Fruit fly (Drosophila melanogaster): ENCODE measurements around the gene CG44836.

- TF ChIP-seq CG12768 (GFP tag; optimal IDR thresholded peaks at IDR 0.05) (no peak), Hr96 (GFP tag; optimal IDR thresholded peaks at IDR 0.05) (no peak), cnc (optimal IDR thresholded peaks at IDR 0.05) (no peak), cic (GFP tag; optimal IDR thresholded peaks at IDR 0.05) (no peak), Clk (GFP tag; optimal IDR thresholded peaks at IDR 0.05) (no peak), tj (GFP tag; optimal IDR thresholded peaks at IDR 0.05) (no peak), kay (GFP tag; ENCODE audit: borderline replicate concordance) (no peak)
These were observed 42.8 kb downstream of the CG44836 start for dm6 chr3L:16357187-16357728.

Data from whole organism, adult.